Fruit fly (Drosophila melanogaster) whole organism, embryonic: ENCODE data around the gene CG14229.

Experiments used
- Asciz ChIP-seq: fragments of 200-800 bp; sonication (Bioruptor generic); optimal IDR thresholded peaks from 2 replicates; lab custom pipeline; 2017; ENCODE audit warnings: missing biosample characterization, mild to moderate bottlenecking, missing genetic modification characterization, missing genetic modification reagents
- CG1024 ChIP-seq: fragments of 200-800 bp; sonication (Bioruptor generic); IDR thresholded peaks from 2 replicates; pipeline ENCODE4 v1.3.6; 2022; ENCODE audit warnings: missing biosample characterization, missing genetic modification characterization
- CG12104 ChIP-seq: fragments of 200-800 bp; sonication (Bioruptor generic); optimal IDR thresholded peaks from 3 replicates; lab custom pipeline; 2016; ENCODE audit warnings: missing biosample characterization, missing genetic modification characterization
- CG12155 ChIP-seq: fragments of 200-800 bp; sonication (Bioruptor generic); optimal IDR thresholded peaks from 3 replicates; lab custom pipeline; 2016; ENCODE audit warnings: missing biosample characterization, missing genetic modification characterization
- CG17385 ChIP-seq: fragments of 200-800 bp; sonication (Bioruptor generic); optimal IDR thresholded peaks from 3 replicates; lab custom pipeline; 2018; ENCODE audit warnings: missing biosample characterization, mild to moderate bottlenecking, missing genetic modification characterization
- CG17568 ChIP-seq: fragments of 200-800 bp; sonication (Bioruptor generic); optimal IDR thresholded peaks from 2 replicates; lab custom pipeline; 2018; ENCODE audit warnings: missing biosample characterization, mild to moderate bottlenecking, missing genetic modification characterization, moderate library complexity
- CG18011 ChIP-seq: fragments of 200-800 bp; sonication (Bioruptor generic); optimal IDR thresholded peaks from 2 replicates; lab custom pipeline; 2017; ENCODE audit warnings: missing biosample characterization, missing genetic modification characterization, mild to moderate bottlenecking, moderate library complexity, missing genotype
- CG1832 ChIP-seq: fragments of 200-800 bp; sonication (Bioruptor generic); optimal IDR thresholded peaks from 2 replicates; lab custom pipeline; 2017; ENCODE audit warnings: missing biosample characterization, mild to moderate bottlenecking, missing genetic modification characterization, inconsistent platforms
- CG33557 ChIP-seq: fragments of 200-800 bp; sonication (Bioruptor generic); optimal IDR thresholded peaks from 2 replicates; lab custom pipeline; 2019; ENCODE audit warnings: missing biosample characterization, mild to moderate bottlenecking, missing genetic modification characterization, moderate library complexity
- CG34376 ChIP-seq: fragments of 200-800 bp; sonication (Bioruptor generic); optimal IDR thresholded peaks from 2 replicates; lab custom pipeline; 2018; ENCODE audit warnings: missing biosample characterization, mild to moderate bottlenecking, missing genetic modification characterization
- CG3995 ChIP-seq: fragments of 200-800 bp; sonication (Bioruptor generic); optimal IDR thresholded peaks from 3 replicates; lab custom pipeline; 2016; ENCODE audit warnings: missing biosample characterization, missing genetic modification characterization
- CG6254 ChIP-seq: fragments of 200-800 bp; sonication (Bioruptor generic); optimal IDR thresholded peaks from 3 replicates; lab custom pipeline; 2017; ENCODE audit warnings: mild to moderate bottlenecking, missing biosample characterization, missing genetic modification reagents, missing genetic modification characterization
- CG7271 ChIP-seq: fragments of 200-800 bp; sonication (Bioruptor generic); optimal IDR thresholded peaks from 2 replicates; lab custom pipeline; 2018; ENCODE audit warnings: missing biosample characterization, mild to moderate bottlenecking, missing genetic modification characterization, moderate library complexity
- CG8089 ChIP-seq: fragments of 200-800 bp; sonication (Bioruptor generic); optimal IDR thresholded peaks from 3 replicates; lab custom pipeline; 2016; ENCODE audit warnings: missing biosample characterization, missing genetic modification characterization
- CG9876 ChIP-seq: fragments of 200-800 bp; sonication (Bioruptor generic); optimal IDR thresholded peaks from 2 replicates; lab custom pipeline; 2016; ENCODE audit warnings: missing biosample characterization, missing genetic modification characterization
- ERR ChIP-seq: fragments of 200-800 bp; sonication (Bioruptor generic); optimal IDR thresholded peaks from 2 replicates; lab custom pipeline; 2016; ENCODE audit warnings: missing biosample characterization, missing genetic modification characterization
- Fer2 ChIP-seq: fragments of 200-800 bp; sonication (Bioruptor generic); optimal IDR thresholded peaks from 2 replicates; lab custom pipeline; 2018; ENCODE audit warnings: missing biosample characterization, mild to moderate bottlenecking, missing genetic modification characterization, moderate library complexity
- HLH54F ChIP-seq: fragments of 200-800 bp; sonication (Bioruptor generic); optimal IDR thresholded peaks from 3 replicates; lab custom pipeline; 2016; ENCODE audit warnings: missing biosample characterization, missing genetic modification characterization
- Jarid2 ChIP-seq: fragments of 200-800 bp; sonication (Bioruptor generic); optimal IDR thresholded peaks from 3 replicates; lab custom pipeline; 2017; ENCODE audit warnings: mild to moderate bottlenecking, missing biosample characterization, missing genetic modification reagents, missing genetic modification characterization
- Kr ChIP-seq: fragments of 200-800 bp; sonication (Bioruptor generic); optimal IDR thresholded peaks from 2 replicates; lab custom pipeline; 2017; ENCODE audit warnings: missing biosample characterization, mild to moderate bottlenecking, missing genetic modification characterization
- NFAT ChIP-seq: fragments of 200-800 bp; sonication (Bioruptor generic); IDR thresholded peaks from 2 replicates; pipeline ENCODE4 v1.3.6; 2022; ENCODE audit warnings: missing biosample characterization, missing genetic modification characterization
- Ravus ChIP-seq: fragments of 200-800 bp; sonication (Bioruptor generic); IDR thresholded peaks from 2 replicates; pipeline ENCODE4 v1.3.6; 2022; ENCODE audit warnings: missing biosample characterization, missing genetic modification characterization
- Usf ChIP-seq: fragments of 200-800 bp; sonication (Bioruptor generic); optimal IDR thresholded peaks from 2 replicates; lab custom pipeline; 2017; ENCODE audit warnings: missing genotype, missing biosample characterization, missing genetic modification characterization
- chn ChIP-seq: fragments of 200-800 bp; sonication (Bioruptor generic); optimal IDR thresholded peaks from 2 replicates; lab custom pipeline; 2016; ENCODE audit warnings: missing biosample characterization, missing genetic modification characterization
- corto ChIP-seq: fragments of 200-800 bp; sonication (Bioruptor generic); optimal IDR thresholded peaks from 2 replicates; lab custom pipeline; 2016; ENCODE audit warnings: missing biosample characterization, mild to moderate bottlenecking, missing genetic modification characterization, moderate library complexity
- crc ChIP-seq: fragments of 200-800 bp; sonication (Bioruptor generic); optimal IDR thresholded peaks from 2 replicates; lab custom pipeline; 2016; ENCODE audit warnings: missing biosample characterization, missing genetic modification characterization
- dpn ChIP-seq, 2 experiments: fragments of 200-800 bp; sonication (Bioruptor generic); optimal IDR thresholded peaks; 3 replicates each; lab custom pipeline; 2016; ENCODE audit warnings: missing biosample characterization in 2 of 2, missing genetic modification characterization in 2 of 2
- emc ChIP-seq: fragments of 200-800 bp; sonication (Bioruptor generic); optimal IDR thresholded peaks from 2 replicates; lab custom pipeline; 2016; ENCODE audit warnings: missing biosample characterization, missing genetic modification characterization
- eve ChIP-seq, 2 experiments: fragments of >200 bp; optimal IDR thresholded peaks; 2 replicates each; lab custom pipeline; 2017; ENCODE audit warnings: missing biosample characterization in 2 of 2, missing genetic modification characterization in 2 of 2
- ftz-f1 ChIP-seq: fragments of 200-800 bp; sonication (Bioruptor generic); optimal IDR thresholded peaks from 2 replicates; lab custom pipeline; 2016; ENCODE audit warnings: missing biosample characterization, missing genetic modification characterization
- gce ChIP-seq: fragments of 200-800 bp; sonication (Bioruptor generic); IDR thresholded peaks from 3 replicates; pipeline ENCODE4 v1.3.6; 2022; ENCODE audit warnings: missing biosample characterization, missing genetic modification characterization
- grau ChIP-seq: fragments of 200-800 bp; optimal IDR thresholded peaks from 3 replicates; lab custom pipeline; 2019; ENCODE audit warnings: missing biosample characterization, mild to moderate bottlenecking, missing genetic modification characterization, moderate library complexity
- gt ChIP-seq: fragments of 200-800 bp; sonication (Bioruptor generic); IDR thresholded peaks from 2 replicates; pipeline ENCODE4 v1.3.6; 2022; ENCODE audit warnings: missing biosample characterization, missing genetic modification characterization
- hbn ChIP-seq: fragments of 200-800 bp; sonication (Bioruptor generic); IDR thresholded peaks from 2 replicates; pipeline ENCODE4 v1.3.6; 2022; ENCODE audit warnings: missing biosample characterization, missing genetic modification characterization; ENCODE audit not compliant: partially characterized antibody
- hth ChIP-seq: fragments of >200 bp; optimal IDR thresholded peaks from 2 replicates; lab custom pipeline; 2017; ENCODE audit warnings: inconsistent platforms
- insv ChIP-seq, 2 experiments: fragments of 200-800 bp; sonication (Bioruptor generic); optimal IDR thresholded peaks; 3 replicates each; lab custom pipeline; 2016 to 2018; ENCODE audit warnings: missing biosample characterization in 2 of 2, missing genetic modification characterization in 2 of 2
- ken ChIP-seq: fragments of 200-800 bp; sonication (Bioruptor generic); IDR thresholded peaks from 3 replicates; pipeline ENCODE4 v1.3.6; 2022; ENCODE audit warnings: missing biosample characterization, missing genetic modification characterization
- mam ChIP-seq: fragments of 200-800 bp; sonication (Bioruptor generic); optimal IDR thresholded peaks from 3 replicates; lab custom pipeline; 2016; ENCODE audit warnings: missing biosample characterization, missing genetic modification characterization
- nau ChIP-seq: fragments of 200-800 bp; sonication (Bioruptor generic); optimal IDR thresholded peaks from 3 replicates; lab custom pipeline; 2017; ENCODE audit warnings: missing biosample characterization, mild to moderate bottlenecking, missing genetic modification characterization, missing genetic modification reagents
- nmo ChIP-seq: fragments of 200-800 bp; sonication (Bioruptor generic); optimal IDR thresholded peaks from 2 replicates; lab custom pipeline; 2018; ENCODE audit warnings: missing biosample characterization, mild to moderate bottlenecking, missing genetic modification characterization, moderate library complexity
- peb ChIP-seq: fragments of 200-800 bp; sonication (Bioruptor generic); IDR thresholded peaks from 2 replicates; pipeline ENCODE4 v1.3.6; 2022; ENCODE audit warnings: missing biosample characterization, missing genetic modification characterization
- pros ChIP-seq: fragments of 200-800 bp; sonication (Bioruptor generic); optimal IDR thresholded peaks from 3 replicates; lab custom pipeline; 2019; ENCODE audit warnings: missing biosample characterization, mild to moderate bottlenecking, missing genetic modification characterization, moderate library complexity
- ranshi ChIP-seq: fragments of 200-800 bp; sonication (Bioruptor generic); IDR thresholded peaks from 2 replicates; pipeline ENCODE4 v1.3.6; 2022; ENCODE audit warnings: missing biosample characterization, missing genetic modification characterization
- sc ChIP-seq, 3 experiments: fragments of >200 bp in 2 of 3; fragments of 200-800 bp in 1 of 3; sonication (Bioruptor generic) in 1 of 3; optimal IDR thresholded peaks; 2 replicates in 2 of 3; 3 replicates in 1 of 3; lab custom pipeline; 2017; ENCODE audit warnings: mild to moderate bottlenecking in 1 of 3, missing biosample characterization in 1 of 3, missing genetic modification characterization in 1 of 3, missing genetic modification reagents in 1 of 3
- so ChIP-seq: fragments of 200-800 bp; sonication (Bioruptor generic); IDR thresholded peaks from 3 replicates; pipeline ENCODE4 v1.3.6; 2022; ENCODE audit warnings: missing biosample characterization, missing genetic modification characterization
- stwl ChIP-seq: fragments of 200-800 bp; sonication (Bioruptor generic); optimal IDR thresholded peaks from 3 replicates; lab custom pipeline; 2018; ENCODE audit warnings: missing biosample characterization, mild to moderate bottlenecking, missing genetic modification characterization, moderate library complexity
- sug ChIP-seq: fragments of 200-800 bp; optimal IDR thresholded peaks from 2 replicates; lab custom pipeline; 2019; ENCODE audit warnings: missing biosample characterization, mild to moderate bottlenecking, missing genetic modification characterization, moderate library complexity
- zen2 ChIP-seq: fragments of 200-800 bp; sonication (Bioruptor generic); IDR thresholded peaks from 3 replicates; pipeline ENCODE4 v1.3.6; 2022; ENCODE audit warnings: missing biosample characterization, missing genetic modification characterization; ENCODE audit not compliant: partially characterized antibody

Gene CG14229

dm6 chrX:19692951-19693698 is 1.9 kb downstream of the CG14229 start, which contains the start of gene Mer (continued):
- peak; percentile 57 for TF ChIP-seq Usf (GFP tag; lab: Kevin White, UChicago)
- peak; percentile 59 for TF ChIP-seq stwl
- peak; percentile 73 for TF ChIP-seq CG33557 (GFP tag; lab: Kevin White, UChicago)
- peak; percentile 73 for TF ChIP-seq CG12155 (GFP tag; lab: Kevin White, UChicago)
- TF ChIP-seq mam, result peak; percentile 89
- TF ChIP-seq nmo, result peak; percentile 86
- peak; percentile 90 for TF ChIP-seq CG34376 (GFP tag; lab: Kevin White, UChicago)
- TF ChIP-seq Asciz (GFP tag; lab: Kevin White, UChicago), result no peak
- peak; percentile 64 for TF ChIP-seq CG18011
- TF ChIP-seq gt (GFP tag; lab: Robert Waterston, UW), result no peak
- TF ChIP-seq hth, result no peak
- TF ChIP-seq ken, result peak; percentile 76
- TF ChIP-seq grau (tag; lab: Kevin White, UChicago), result peak; percentile 85
- peak; percentile 34; the same call in 1 of the 2 replicates for TF ChIP-seq Ravus (GFP tag; lab: Robert Waterston, UW)
- TF ChIP-seq CG8089 (GFP tag; lab: Kevin White, UChicago), result peak; percentile 71
- TF ChIP-seq chn (GFP tag; lab: Kevin White, UChicago), result peak; percentile 77
- peak; percentile 70; the same call in 1 of the 3 replicates for TF ChIP-seq gce (GFP tag; lab: Robert Waterston, UW)
- peak in 1 of 2 experiments; percentile 45 for TF ChIP-seq insv (GFP tag; optimal IDR thresholded peaks at IDR 0.05; lab: Kevin White, UChicago)
- TF ChIP-seq ftz-f1 (GFP tag; lab: Kevin White, UChicago), result peak; percentile 73
- peak; percentile 77 for TF ChIP-seq CG17385 (GFP tag; lab: Kevin White, UChicago)
- TF ChIP-seq CG12104 (GFP tag; lab: Kevin White, UChicago), result peak; percentile 6
- no peak for TF ChIP-seq eve (GFP tag; optimal IDR thresholded peaks at IDR 0.05; lab: Kevin White, UChicago)
- peak; percentile 35 for TF ChIP-seq Fer2 (tag; lab: Kevin White, UChicago)
- TF ChIP-seq zen2 (GFP tag; lab: Robert Waterston, UW), result no peak
- no peak for TF ChIP-seq CG7271 (tag; lab: Kevin White, UChicago)
- TF ChIP-seq CG17568 (GFP tag; lab: Kevin White, UChicago), result peak; percentile 51
- peak; percentile 84; the same call in 1 of the 3 replicates for TF ChIP-seq so (GFP tag; lab: Robert Waterston, UW)
- TF ChIP-seq CG3995 (GFP tag; lab: Kevin White, UChicago), result peak; percentile 44
- peak; percentile 86 to 88 for TF ChIP-seq dpn (GFP tag; optimal IDR thresholded peaks at IDR 0.05; lab: Kevin White, UChicago)
- TF ChIP-seq HLH54F (GFP tag; lab: Kevin White, UChicago), result peak; percentile 86
- TF ChIP-seq Jarid2 (GFP tag; lab: Kevin White, UChicago), result no peak
- TF ChIP-seq CG9876 (GFP tag; lab: Kevin White, UChicago), result peak; percentile 67
- no peak for TF ChIP-seq hbn (GFP tag; lab: Robert Waterston, UW)
- peak; percentile 51 for TF ChIP-seq CG6254 (GFP tag; lab: Kevin White, UChicago)
- peak; percentile 59 for TF ChIP-seq emc (GFP tag; lab: Kevin White, UChicago)
- peak; percentile 6 for TF ChIP-seq corto (GFP tag; lab: Kevin White, UChicago)
- TF ChIP-seq CG1024 (GFP tag; lab: Robert Waterston, UW), result peak; percentile 49; the same call in 1 of the 2 replicates
- no peak for TF ChIP-seq CG1832
- no peak for TF ChIP-seq sc (optimal IDR thresholded peaks at IDR 0.05; lab: Kevin White, UChicago)
- no peak for TF ChIP-seq sc (GFP tag; optimal IDR thresholded peaks at IDR 0.05; lab: Kevin White, UChicago)
- TF ChIP-seq sug (tag; lab: Kevin White, UChicago), result peak; percentile 70
- peak; percentile 48 for TF ChIP-seq NFAT (GFP tag; lab: Robert Waterston, UW)
- peak; percentile 55; the same call in 1 of the 2 replicates for TF ChIP-seq peb (GFP tag; lab: Robert Waterston, UW)
- TF ChIP-seq pros (GFP tag; lab: Kevin White, UChicago), result no peak
- TF ChIP-seq ERR, result peak; percentile 79
- TF ChIP-seq nau (GFP tag; lab: Kevin White, UChicago), result no peak
- peak; percentile 82 for TF ChIP-seq crc (GFP tag; lab: Kevin White, UChicago)
- peak; percentile 86 for TF ChIP-seq ranshi (GFP tag; lab: Robert Waterston, UW)
- TF ChIP-seq Kr, result no peak
